Worm (Caenorhabditis elegans) whole organism, L2 larva: ENCODE measurements around the gene clec-265.

Experiments
- F13H6.1 ChIP-seq: sonication (generic microtip); optimal IDR thresholded peaks from 2 replicates; lab custom pipeline; 2016; ENCODE audit warnings: missing genetic modification characterization, missing compliant biosample characterization
- Y55F3AM.14 ChIP-seq: fragments of 200-800 bp; sonication (Bioruptor generic); optimal IDR thresholded peaks from 2 replicates; lab custom pipeline; 2018; ENCODE audit warnings: mild to moderate bottlenecking, missing genetic modification characterization, missing compliant biosample characterization
- ceh-16 ChIP-seq: fragments of 150-350 bp; optimal IDR thresholded peaks from 2 replicates; lab custom pipeline; 2014; ENCODE audit warnings: missing biosample characterization, missing genetic modification characterization
- ceh-82 ChIP-seq: fragments of 150-350 bp; optimal IDR thresholded peaks from 2 replicates; lab custom pipeline; 2014; ENCODE audit warnings: missing biosample characterization, missing genetic modification characterization
- crh-2 ChIP-seq: sonication (generic microtip); optimal IDR thresholded peaks from 2 replicates; lab custom pipeline; 2017; ENCODE audit warnings: missing biosample characterization, missing genetic modification characterization
- egl-27 ChIP-seq: sonication (generic microtip); optimal IDR thresholded peaks from 3 replicates; lab custom pipeline; 2017; ENCODE audit warnings: missing biosample characterization, missing genetic modification reagents, missing genetic modification characterization
- fos-1 ChIP-seq: fragments of 150-350 bp; optimal IDR thresholded peaks from 2 replicates; lab custom pipeline; 2014; ENCODE audit warnings: missing biosample characterization, missing genetic modification characterization
- lin-11 ChIP-seq: fragments of 150-350 bp; sonication (generic microtip); optimal IDR thresholded peaks from 2 replicates; lab custom pipeline; 2014; ENCODE audit warnings: missing biosample characterization, missing genetic modification characterization, inconsistent platforms, mixed read lengths
- mbf-1 ChIP-seq: sonication (generic microtip); optimal IDR thresholded peaks from 2 replicates; lab custom pipeline; 2017; ENCODE audit warnings: missing biosample characterization, missing genetic modification characterization
- nhr-12 ChIP-seq: fragments of 150-350 bp; optimal IDR thresholded peaks from 2 replicates; lab custom pipeline; 2014; ENCODE audit warnings: missing biosample characterization, missing genetic modification characterization
- nhr-129 ChIP-seq: fragments of 150-350 bp; optimal IDR thresholded peaks from 2 replicates; lab custom pipeline; 2014; ENCODE audit warnings: missing biosample characterization, missing genetic modification characterization
- nhr-21 ChIP-seq: fragments of 150-350 bp; optimal IDR thresholded peaks from 2 replicates; lab custom pipeline; 2014; ENCODE audit warnings: missing biosample characterization, missing genetic modification characterization
- nhr-23 ChIP-seq: fragments of 150-350 bp; optimal IDR thresholded peaks from 2 replicates; lab custom pipeline; 2014; ENCODE audit warnings: missing biosample characterization, missing genetic modification reagents, missing genetic modification characterization
- nhr-77 ChIP-seq: fragments of 150-350 bp; optimal IDR thresholded peaks from 2 replicates; lab custom pipeline; 2014; ENCODE audit warnings: missing biosample characterization, missing genetic modification characterization
- sma-3 ChIP-seq: sonication (generic microtip); optimal IDR thresholded peaks from 2 replicates; lab custom pipeline; 2016; ENCODE audit warnings: missing genetic modification reagents, missing genetic modification characterization, missing compliant biosample characterization
- sma-9 ChIP-seq, 2 experiments: fragments of 150-350 bp in 1 of 2; sonication (generic microtip) in 1 of 2; optimal IDR thresholded peaks; 2 replicates each; lab custom pipeline; 2014 to 2016; ENCODE audit warnings: missing genetic modification characterization in 2 of 2, mild to moderate bottlenecking in 1 of 2, missing biosample characterization in 1 of 2, missing compliant biosample characterization in 1 of 2, missing genetic modification reagents in 1 of 2, moderate library complexity in 1 of 2
- ztf-1 ChIP-seq: fragments of 200-800 bp; sonication (Bioruptor generic); conservative IDR thresholded peaks from 2 replicates; pipeline ENCODE4 v1.3.6; 2022; ENCODE audit warnings: missing genetic modification characterization, missing compliant biosample characterization
- ztf-11 ChIP-seq: sonication (generic microtip); optimal IDR thresholded peaks from 2 replicates; lab custom pipeline; 2017; ENCODE audit warnings: missing biosample characterization, missing genetic modification characterization

Gene clec-265

DNA sequence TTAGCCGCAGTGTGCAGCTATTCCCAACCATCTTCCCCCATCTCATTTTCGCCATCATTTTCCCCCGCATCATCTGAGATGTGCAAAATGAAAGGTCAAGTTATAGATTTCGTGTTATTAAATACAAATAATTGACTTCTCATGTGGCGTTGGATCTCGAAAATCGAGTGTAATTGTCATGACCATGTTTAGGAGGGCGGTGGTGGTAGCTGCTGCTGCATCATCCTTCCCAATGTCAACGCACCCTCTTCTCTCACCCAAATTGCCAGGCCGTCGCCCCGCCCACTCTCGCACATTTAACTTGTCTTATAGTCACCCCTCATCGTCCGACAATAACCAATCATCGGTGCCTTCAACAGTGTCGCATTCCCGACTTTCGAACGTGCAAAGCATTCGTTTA is 31.7 kb downstream of the clec-265 start, which contains the start of gene ceh-30:
ceh-30 (plus strand) TSS at position 301 of the 400 bp plus-strand sequence.
- TF ChIP-seq ztf-1 (GFP tag; lab: Robert Waterston, UW) (no peak), sma-3 (GFP tag; lab: Kevin White, UChicago) (no peak), sma-9 (GFP tag; optimal IDR thresholded peaks at IDR 0.05; lab: Kevin White, UChicago) (no peak), sma-9 (tag; optimal IDR thresholded peaks at IDR 0.05; lab: Kevin White, UChicago) (no peak), lin-11 (tag; lab: Kevin White, UChicago) (no peak), mbf-1 (tag; lab: Kevin White, UChicago) (no peak), egl-27 (no peak), nhr-77 (no peak), F13H6.1 (tag; lab: Kevin White, UChicago) (no peak)
- TF ChIP-seq, all 48 proteins: peak for 0

DNA sequence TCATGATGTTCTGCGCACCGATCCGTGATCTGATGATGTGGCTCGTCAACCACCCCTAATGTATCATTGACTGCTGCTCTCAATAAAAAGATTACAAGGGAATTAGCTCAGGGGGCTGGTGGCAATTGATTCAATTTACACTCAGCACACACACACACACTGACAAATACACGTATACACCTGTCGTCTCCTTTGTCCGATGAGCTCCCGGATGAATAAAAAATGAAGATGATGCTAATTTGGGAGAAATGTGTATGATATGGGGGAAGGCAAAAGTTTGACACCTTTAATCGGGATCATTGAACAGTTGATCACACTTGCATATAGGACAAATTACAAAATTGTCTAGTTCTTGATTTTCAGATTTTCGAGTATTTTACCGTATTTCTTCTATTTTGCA is 35.5 kb downstream of the clec-265 start:
- TF ChIP-seq nhr-129 (tag; lab: Kevin White, UChicago) (no peak), sma-9 (GFP tag; optimal IDR thresholded peaks at IDR 0.05; lab: Kevin White, UChicago) (no peak), sma-9 (tag; optimal IDR thresholded peaks at IDR 0.05; lab: Kevin White, UChicago) (no peak), crh-2 (tag; lab: Kevin White, UChicago) (no peak), fos-1 (tag; lab: Kevin White, UChicago) (no peak), nhr-23 (tag; lab: Kevin White, UChicago) (no peak)

DNA sequence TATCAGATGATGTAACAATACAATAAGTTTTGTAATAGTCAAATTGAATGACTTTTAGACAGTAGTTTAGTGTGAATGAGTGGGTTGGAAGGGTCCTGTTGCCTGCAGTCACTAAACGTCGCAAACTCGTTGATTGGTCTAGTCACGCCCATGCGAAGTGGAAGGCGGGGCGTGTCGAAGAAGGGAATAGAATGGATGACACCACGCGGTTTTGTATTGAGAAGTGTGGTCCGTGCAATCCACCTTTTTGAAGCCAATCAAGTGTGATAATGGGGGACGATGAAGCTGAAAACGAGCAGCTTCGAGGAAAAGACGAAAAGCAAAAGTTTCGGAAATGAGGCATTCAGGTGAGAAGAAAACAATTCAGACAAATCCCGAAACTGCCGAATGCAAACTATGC is 38.7 kb downstream of the clec-265 start, which contains the start of gene ceh-31:
ceh-31 (minus strand) TSS at position 101 of the 400 bp plus-strand sequence.
- TF ChIP-seq ceh-82: no peak
- TF ChIP-seq ztf-11 (tag; lab: Kevin White, UChicago): no peak
- no peak for TF ChIP-seq nhr-12
- TF ChIP-seq nhr-21 (tag; lab: Kevin White, UChicago): no peak

DNA sequence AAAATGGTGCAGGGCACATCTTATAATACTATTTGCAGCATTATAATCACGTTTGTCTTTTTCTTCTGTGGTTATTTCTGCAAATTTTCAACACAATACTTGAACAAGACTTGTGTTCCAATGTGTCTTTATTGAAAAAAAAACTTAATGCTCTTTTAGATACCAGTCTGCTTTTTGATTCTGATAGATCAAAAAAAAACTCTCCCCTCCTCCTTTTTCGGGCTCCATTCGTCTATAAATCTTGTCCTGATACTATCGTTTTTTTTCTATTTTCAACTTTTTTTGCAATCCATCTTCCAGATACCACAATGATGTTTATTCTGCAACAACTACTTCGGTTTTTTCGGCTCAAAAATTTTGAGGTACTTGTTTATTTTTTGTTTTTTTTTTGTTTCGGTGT is 49.2 kb downstream of the clec-265 start, which contains the start of gene twk-16:
twk-16 (plus strand) TSS at position 301 of the 400 bp plus-strand sequence.
- TF ChIP-seq Y55F3AM.14 (GFP tag; lab: Kevin White, UChicago) (no peak), ztf-11 (tag; lab: Kevin White, UChicago) (no peak), ceh-16 (no peak)
